Fruit fly (Drosophila melanogaster): Measurements from ENCODE around the gene Alg1.

DNA sequence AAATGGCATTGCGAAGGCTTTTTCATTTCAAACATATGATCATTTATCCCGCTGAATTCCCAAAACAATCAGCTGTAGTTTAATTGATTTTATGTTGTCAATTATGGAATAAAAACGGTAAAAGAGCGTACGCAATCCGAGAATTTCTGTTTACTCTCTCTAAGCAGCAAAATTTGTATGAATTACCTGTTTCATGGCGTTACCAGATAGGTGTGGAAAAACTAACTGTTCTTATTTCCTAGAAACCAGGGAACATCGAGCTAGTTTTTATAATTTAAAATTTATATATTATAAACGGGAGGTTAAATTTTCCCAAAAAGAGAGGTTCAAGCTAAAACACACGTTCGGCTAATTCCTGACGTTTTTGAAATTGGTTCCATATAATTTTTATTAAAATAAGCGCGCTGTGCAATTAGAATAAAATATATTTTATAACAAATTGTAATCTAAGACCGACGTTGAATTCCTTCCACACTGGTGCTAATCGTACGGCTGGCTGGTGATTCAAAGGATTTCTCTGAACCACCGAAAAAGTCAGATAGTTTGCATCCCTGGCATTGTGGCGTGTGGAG, 3.8 kb downstream of the Alg1 start, which contains the start of gene CG17801:
- TF ChIP-seq grau (tag; optimal IDR thresholded peaks at IDR 0.05) (no peak), CG10274 (GFP tag; optimal IDR thresholded peaks at IDR 0.05) (no peak), Optix (GFP tag; IDR thresholded peaks at IDR 0.05) (no peak), B-H2 (GFP tag; optimal IDR thresholded peaks at IDR 0.05) (no peak), CG3847 (GFP tag; IDR thresholded peaks at IDR 0.05) (no peak), sima (GFP tag; optimal IDR thresholded peaks at IDR 0.05) (no peak), CG17912 (GFP tag; optimal IDR thresholded peaks at IDR 0.05) (no peak), aop (GFP tag; IDR thresholded peaks at IDR 0.05) (no peak), CG14441 (GFP tag; IDR thresholded peaks at IDR 0.05) (no peak), mam (GFP tag; optimal IDR thresholded peaks at IDR 0.05) (no peak), dati (GFP tag; IDR thresholded peaks at IDR 0.05) (no peak), CG17328 (GFP tag; IDR thresholded peaks at IDR 0.05) (no peak), crp (GFP tag; optimal IDR thresholded peaks at IDR 0.05) (no peak), CG8281 (tag; optimal IDR thresholded peaks at IDR 0.05) (no peak)
